Worm (Caenorhabditis elegans): ENCODE measurements around the gene mboa-4.

ce11 chrIV:11178495-11178894, 18.7 kb upstream of the mboa-4 start, which contains the start of gene C08F8.9:
- TF ChIP-seq dao-5 (tag; optimal IDR thresholded peaks at IDR 0.05) = no peak
- no peak for TF ChIP-seq him-1 (tag; optimal IDR thresholded peaks at IDR 0.05)
- TF ChIP-seq W03F9.2 (tag; optimal IDR thresholded peaks at IDR 0.05) = no peak

Measured in whole organism, L4/young adult.